Fruit fly (Drosophila melanogaster) whole organism, embryonic: ENCODE data around the gene CG14340.

Experiments used
- ATbp ChIP-seq: fragments of 200-800 bp; sonication (Bioruptor generic); optimal IDR thresholded peaks from 2 replicates; lab custom pipeline; 2017; ENCODE audit warnings: missing biosample characterization, mild to moderate bottlenecking, missing genetic modification characterization, missing genetic modification reagents
- Asciz ChIP-seq: fragments of 200-800 bp; sonication (Bioruptor generic); optimal IDR thresholded peaks from 2 replicates; lab custom pipeline; 2017; ENCODE audit warnings: missing biosample characterization, mild to moderate bottlenecking, missing genetic modification characterization, missing genetic modification reagents
- B-H2 ChIP-seq: fragments of 200-800 bp; sonication (Bioruptor generic); optimal IDR thresholded peaks from 2 replicates; lab custom pipeline; 2018; ENCODE audit warnings: missing biosample characterization, mild to moderate bottlenecking, missing genetic modification characterization
- CG10274 ChIP-seq: fragments of 200-800 bp; sonication (Bioruptor generic); optimal IDR thresholded peaks from 3 replicates; lab custom pipeline; 2017; ENCODE audit warnings: missing biosample characterization, mild to moderate bottlenecking, missing genetic modification characterization
- CG11504 ChIP-seq: fragments of 200-800 bp; sonication (Bioruptor generic); optimal IDR thresholded peaks from 3 replicates; lab custom pipeline; 2019; ENCODE audit warnings: missing biosample characterization, mild to moderate bottlenecking, missing genetic modification characterization, moderate library complexity
- CG12769 ChIP-seq: fragments of 200-800 bp; sonication (Bioruptor generic); optimal IDR thresholded peaks from 2 replicates; lab custom pipeline; 2019; ENCODE audit warnings: missing biosample characterization, mild to moderate bottlenecking, missing genetic modification characterization, moderate library complexity
- CG15011 ChIP-seq: fragments of 200-800 bp; sonication (Bioruptor generic); optimal IDR thresholded peaks from 3 replicates; lab custom pipeline; 2018; ENCODE audit warnings: missing biosample characterization, mild to moderate bottlenecking, missing genetic modification characterization
- CG15479 ChIP-seq: fragments of 200-800 bp; sonication (Bioruptor generic); optimal IDR thresholded peaks from 3 replicates; lab custom pipeline; 2019; ENCODE audit warnings: missing biosample characterization, mild to moderate bottlenecking, missing genetic modification characterization, moderate library complexity
- CG17802 ChIP-seq: fragments of 200-800 bp; sonication (Bioruptor generic); optimal IDR thresholded peaks from 2 replicates; lab custom pipeline; 2018; ENCODE audit warnings: missing biosample characterization, mild to moderate bottlenecking, missing genetic modification characterization, moderate library complexity
- CG18011 ChIP-seq: fragments of 200-800 bp; sonication (Bioruptor generic); optimal IDR thresholded peaks from 2 replicates; lab custom pipeline; 2017; ENCODE audit warnings: missing biosample characterization, missing genetic modification characterization, mild to moderate bottlenecking, moderate library complexity, missing genotype
- CG31388 ChIP-seq: fragments of 200-800 bp; sonication (Bioruptor generic); optimal IDR thresholded peaks from 2 replicates; lab custom pipeline; 2016; ENCODE audit warnings: missing biosample characterization, missing genetic modification characterization
- CG32772 ChIP-seq: fragments of 200-800 bp; sonication (Bioruptor generic); IDR thresholded peaks from 2 replicates; pipeline ENCODE4 v1.3.6; 2022; ENCODE audit warnings: missing biosample characterization, missing genetic modification characterization
- CG33213 ChIP-seq: fragments of 200-800 bp; sonication (Bioruptor generic); optimal IDR thresholded peaks from 3 replicates; lab custom pipeline; 2016; ENCODE audit warnings: missing biosample characterization, missing genetic modification characterization
- CG3726 ChIP-seq: fragments of 200-800 bp; sonication (Bioruptor generic); IDR thresholded peaks from 3 replicates; pipeline ENCODE4, ENCODE4 v1.3.6; 2022; ENCODE audit warnings: missing biosample characterization, missing genetic modification characterization
- CG3995 ChIP-seq: fragments of 200-800 bp; sonication (Bioruptor generic); optimal IDR thresholded peaks from 3 replicates; lab custom pipeline; 2016; ENCODE audit warnings: missing biosample characterization, missing genetic modification characterization
- CG4424 ChIP-seq: fragments of 200-800 bp; sonication (Bioruptor generic); optimal IDR thresholded peaks from 3 replicates; lab custom pipeline; 2016; ENCODE audit warnings: missing biosample characterization, missing genetic modification characterization
- CG4707 ChIP-seq: fragments of 200-800 bp; sonication (Bioruptor generic); optimal IDR thresholded peaks from 2 replicates; lab custom pipeline; 2018; ENCODE audit warnings: missing biosample characterization, mild to moderate bottlenecking, missing genetic modification characterization, moderate library complexity
- CG6254 ChIP-seq: fragments of 200-800 bp; sonication (Bioruptor generic); optimal IDR thresholded peaks from 3 replicates; lab custom pipeline; 2017; ENCODE audit warnings: mild to moderate bottlenecking, missing biosample characterization, missing genetic modification reagents, missing genetic modification characterization
- CG7271 ChIP-seq: fragments of 200-800 bp; sonication (Bioruptor generic); optimal IDR thresholded peaks from 2 replicates; lab custom pipeline; 2018; ENCODE audit warnings: missing biosample characterization, mild to moderate bottlenecking, missing genetic modification characterization, moderate library complexity
- CG7839 ChIP-seq: fragments of 200-800 bp; sonication (Bioruptor generic); optimal IDR thresholded peaks from 3 replicates; lab custom pipeline; 2018; ENCODE audit warnings: missing biosample characterization, mild to moderate bottlenecking, missing genetic modification characterization, moderate library complexity
- CG8944 ChIP-seq: fragments of 200-800 bp; sonication (Bioruptor generic); optimal IDR thresholded peaks from 3 replicates; lab custom pipeline; 2016; ENCODE audit warnings: missing biosample characterization, missing genetic modification characterization
- CG9817 ChIP-seq: fragments of 200-800 bp; sonication (Bioruptor generic); optimal IDR thresholded peaks from 2 replicates; lab custom pipeline; 2018; ENCODE audit warnings: missing biosample characterization, mild to moderate bottlenecking, missing genetic modification characterization, moderate library complexity
- CTCF ChIP-seq: fragments of 200-800 bp; sonication (Bioruptor generic); optimal IDR thresholded peaks from 2 replicates; lab custom pipeline; 2017; ENCODE audit warnings: missing biosample characterization, mild to moderate bottlenecking, missing genetic modification characterization, moderate library complexity
- Deaf1 ChIP-seq: fragments of 200-800 bp; optimal IDR thresholded peaks from 3 replicates; lab custom pipeline; 2019; ENCODE audit warnings: missing biosample characterization, mild to moderate bottlenecking, missing genetic modification characterization, moderate library complexity
- Dek ChIP-seq: fragments of 200-800 bp; sonication (Bioruptor generic); optimal IDR thresholded peaks from 3 replicates; lab custom pipeline; 2019; ENCODE audit warnings: missing biosample characterization, mild to moderate bottlenecking, missing genetic modification characterization, moderate library complexity
- Dll ChIP-seq: fragments of 200-800 bp; sonication (Bioruptor generic); IDR thresholded peaks from 4 replicates; pipeline ENCODE4 v1.3.6; 2022; ENCODE audit warnings: missing biosample characterization, missing genetic modification characterization; ENCODE audit not compliant: partially characterized antibody
- HLH4C ChIP-seq: fragments of 200-800 bp; sonication (Bioruptor generic); IDR thresholded peaks from 3 replicates; pipeline ENCODE4 v1.3.6; 2022; ENCODE audit warnings: missing biosample characterization, missing genetic modification characterization; ENCODE audit not compliant: partially characterized antibody
- Scr ChIP-seq: fragments of 200-800 bp; sonication (Bioruptor generic); IDR thresholded peaks from 2 replicates; pipeline ENCODE4 v1.3.6; 2022; ENCODE audit warnings: missing biosample characterization, missing genetic modification characterization; ENCODE audit not compliant: partially characterized antibody
- Taf1 ChIP-seq: fragments of 200-800 bp; sonication (Bioruptor generic); IDR thresholded peaks from 2 replicates; pipeline ENCODE4 v1.3.6; 2022; ENCODE audit warnings: missing biosample characterization, missing genetic modification characterization
- cato ChIP-seq: fragments of 200-800 bp; sonication (Bioruptor generic); optimal IDR thresholded peaks from 2 replicates; lab custom pipeline; 2016; ENCODE audit warnings: missing biosample characterization, missing genetic modification characterization, borderline replicate concordance
- chif ChIP-seq, 2 experiments: fragments of 200-800 bp; sonication (Bioruptor generic); optimal IDR thresholded peaks; 3 replicates each; lab custom pipeline; 2016; ENCODE audit warnings: missing biosample characterization in 2 of 2, missing genetic modification characterization in 2 of 2
- chm ChIP-seq: fragments of 200-800 bp; sonication (Bioruptor generic); IDR thresholded peaks from 2 replicates; pipeline ENCODE4 v1.3.6; 2022; ENCODE audit warnings: missing biosample characterization, missing genetic modification characterization
- cwo ChIP-seq: fragments of 200-800 bp; sonication (Bioruptor generic); optimal IDR thresholded peaks from 3 replicates; lab custom pipeline; 2017; ENCODE audit warnings: missing biosample characterization, missing genetic modification characterization, mild to moderate bottlenecking, moderate library complexity, missing genetic modification reagents
- dmrt11E ChIP-seq: fragments of 200-800 bp; sonication (Bioruptor generic); optimal IDR thresholded peaks from 3 replicates; lab custom pipeline; 2018; ENCODE audit warnings: missing biosample characterization, mild to moderate bottlenecking, missing genetic modification characterization, moderate library complexity
- ewg ChIP-seq: fragments of 200-800 bp; sonication (Bioruptor generic); optimal IDR thresholded peaks from 3 replicates; lab custom pipeline; 2017; ENCODE audit warnings: mild to moderate bottlenecking, missing biosample characterization, missing genetic modification reagents, missing genetic modification characterization
- gem ChIP-seq: fragments of 200-800 bp; sonication (Bioruptor generic); optimal IDR thresholded peaks from 2 replicates; lab custom pipeline; 2019; ENCODE audit warnings: missing biosample characterization, mild to moderate bottlenecking, missing genetic modification characterization, moderate library complexity
- insv ChIP-seq, 2 experiments: fragments of 200-800 bp; sonication (Bioruptor generic); optimal IDR thresholded peaks; 3 replicates each; lab custom pipeline; 2016 to 2018; ENCODE audit warnings: missing biosample characterization in 2 of 2, missing genetic modification characterization in 2 of 2
- jigr1 ChIP-seq: fragments of 200-800 bp; sonication (Bioruptor generic); IDR thresholded peaks from 3 replicates; pipeline ENCODE4 v1.3.6; 2022; ENCODE audit warnings: missing biosample characterization, missing genetic modification characterization
- kni ChIP-seq: fragments of 200-800 bp; sonication (Bioruptor generic); optimal IDR thresholded peaks from 3 replicates; lab custom pipeline; 2017; ENCODE audit warnings: mild to moderate bottlenecking, missing biosample characterization, missing genetic modification reagents, missing genetic modification characterization
- nau ChIP-seq: fragments of 200-800 bp; sonication (Bioruptor generic); optimal IDR thresholded peaks from 3 replicates; lab custom pipeline; 2017; ENCODE audit warnings: missing biosample characterization, mild to moderate bottlenecking, missing genetic modification characterization, missing genetic modification reagents
- pzg ChIP-seq: fragments of 200-800 bp; sonication (Bioruptor generic); optimal IDR thresholded peaks from 3 replicates; lab custom pipeline; 2018; ENCODE audit warnings: missing biosample characterization, mild to moderate bottlenecking, missing genetic modification characterization, moderate library complexity
- sens ChIP-seq: fragments of 200-800 bp; sonication (Bioruptor generic); peaks from one replicate; lab custom pipeline; 2016; ENCODE audit warnings: missing biosample characterization, missing genetic modification characterization
- seq ChIP-seq: fragments of 200-800 bp; sonication (Bioruptor generic); IDR thresholded peaks from 2 replicates; pipeline ENCODE4 v1.3.6; 2022; ENCODE audit warnings: missing biosample characterization, missing genetic modification characterization
- slou ChIP-seq: fragments of 200-800 bp; sonication (Bioruptor generic); optimal IDR thresholded peaks from 3 replicates; lab custom pipeline; 2016; ENCODE audit warnings: missing biosample characterization, missing genetic modification characterization
- sna ChIP-seq: fragments of 200-800 bp; sonication (Bioruptor generic); IDR thresholded peaks from 2 replicates; pipeline ENCODE4 v1.3.6; 2022; ENCODE audit warnings: missing biosample characterization, missing genetic modification characterization; ENCODE audit not compliant: partially characterized antibody
- sr ChIP-seq: fragments of 200-800 bp; sonication (Bioruptor generic); IDR thresholded peaks from 3 replicates; pipeline ENCODE4 v1.3.6; 2022; ENCODE audit warnings: missing biosample characterization, missing genetic modification characterization
- stwl ChIP-seq: fragments of 200-800 bp; sonication (Bioruptor generic); optimal IDR thresholded peaks from 3 replicates; lab custom pipeline; 2018; ENCODE audit warnings: missing biosample characterization, mild to moderate bottlenecking, missing genetic modification characterization, moderate library complexity
- tgo ChIP-seq: fragments of 200-800 bp; sonication (Bioruptor generic); IDR thresholded peaks from 3 replicates; pipeline ENCODE4 v1.3.6; 2022; ENCODE audit warnings: missing biosample characterization, missing genetic modification characterization
- trh ChIP-seq: fragments of 200-800 bp; sonication (Bioruptor generic); optimal IDR thresholded peaks from 2 replicates; lab custom pipeline; 2016; ENCODE audit warnings: missing biosample characterization, missing genetic modification characterization
- wor ChIP-seq: fragments of 200-800 bp; sonication (Bioruptor generic); IDR thresholded peaks from 2 replicates; pipeline ENCODE4 v1.3.6; 2022; ENCODE audit warnings: missing biosample characterization, missing genetic modification characterization

CG14340 gene

dm6 chr2L:1072184-1072583, 40.6 kb upstream of the CG14340 start (continued):
- TF ChIP-seq cato (GFP tag; lab: Kevin White, UChicago) = peak; percentile 87
- TF ChIP-seq CG17802 (tag; lab: Kevin White, UChicago) = peak; percentile 67
- peak; percentile 83 for TF ChIP-seq CG7839 (tag; lab: Kevin White, UChicago)
- peak; percentile 87 to 94 for TF ChIP-seq chif (GFP tag; optimal IDR thresholded peaks at IDR 0.05; lab: Kevin White, UChicago)
- peak; percentile 89 for TF ChIP-seq CG4424
- peak; percentile 98 for TF ChIP-seq nau (GFP tag; lab: Kevin White, UChicago)
- TF ChIP-seq CTCF (GFP tag; lab: Kevin White, UChicago) = peak; percentile 70
- peak; percentile 98 for TF ChIP-seq Asciz (GFP tag; lab: Kevin White, UChicago)
- peak; percentile 86 for TF ChIP-seq CG10274 (GFP tag; lab: Kevin White, UChicago)
- peak; percentile 91 for TF ChIP-seq slou (GFP tag; lab: Kevin White, UChicago)
- TF ChIP-seq sr (GFP tag; lab: Robert Waterston, UW) = peak; percentile 94
- no peak for TF ChIP-seq HLH4C (GFP tag; lab: Robert Waterston, UW)
- peak; percentile 88 for TF ChIP-seq B-H2
- TF ChIP-seq ATbp (GFP tag; lab: Kevin White, UChicago) = peak; percentile 100
- peak; percentile 91 for TF ChIP-seq CG3726 (GFP tag; lab: Robert Waterston, UW)
- peak; percentile 95 for TF ChIP-seq CG4707 (GFP tag; lab: Kevin White, UChicago)
- peak; percentile 54 to 72 for TF ChIP-seq insv (GFP tag; optimal IDR thresholded peaks at IDR 0.05; lab: Kevin White, UChicago)
- TF ChIP-seq Taf1 (GFP tag; lab: Robert Waterston, UW) = peak; percentile 80
- peak; percentile 89 for TF ChIP-seq ewg (GFP tag; lab: Kevin White, UChicago)
- TF ChIP-seq stwl (tag; lab: Kevin White, UChicago) = peak; percentile 44
- peak; percentile 32 for TF ChIP-seq CG15479 (GFP tag; lab: Kevin White, UChicago)
- TF ChIP-seq Dll (GFP tag; lab: Robert Waterston, UW) = no peak
- peak; percentile 19 for TF ChIP-seq pzg (GFP tag; lab: Kevin White, UChicago)
- peak; percentile 92 for TF ChIP-seq CG15011 (GFP tag; lab: Kevin White, UChicago)
- TF ChIP-seq wor (GFP tag; lab: Robert Waterston, UW) = peak; percentile 58; the same call in 1 of the 2 replicates
- peak; percentile 79 for TF ChIP-seq Dek
- peak; percentile 96 for TF ChIP-seq chm
- TF ChIP-seq CG33213 = peak; percentile 96
- TF ChIP-seq seq (GFP tag; lab: Robert Waterston, UW) = peak; percentile 93
- no peak for TF ChIP-seq Scr (GFP tag; lab: Robert Waterston, UW)
- TF ChIP-seq CG8944 (GFP tag; lab: Kevin White, UChicago) = peak; percentile 92
- peak; percentile 75 for TF ChIP-seq CG32772 (GFP tag; lab: Robert Waterston, UW)
- TF ChIP-seq CG3995 = peak; percentile 58
- no peak for TF ChIP-seq sna (GFP tag; lab: Robert Waterston, UW)
- peak; percentile 90 for TF ChIP-seq CG7271 (tag; lab: Kevin White, UChicago)
- peak; percentile 75 for TF ChIP-seq CG31388 (GFP tag; lab: Kevin White, UChicago)
- TF ChIP-seq CG9817 (tag; lab: Kevin White, UChicago) = peak; percentile 82
- peak; percentile 95 for TF ChIP-seq trh (GFP tag; lab: Kevin White, UChicago)
- TF ChIP-seq Deaf1 (tag; lab: Kevin White, UChicago) = peak; percentile 50
- TF ChIP-seq kni (GFP tag; lab: Kevin White, UChicago) = peak; percentile 99
- TF ChIP-seq gem = peak; percentile 91
- peak; percentile 88 for TF ChIP-seq dmrt11E (tag; lab: Kevin White, UChicago)
- peak; percentile 98 for TF ChIP-seq sens (GFP tag; lab: Kevin White, UChicago)
- peak; percentile 93 for TF ChIP-seq CG6254 (GFP tag; lab: Kevin White, UChicago)
- TF ChIP-seq tgo (GFP tag; lab: Robert Waterston, UW) = peak; percentile 76; the same call in 2 of the 3 replicates
- peak; percentile 79 for TF ChIP-seq CG18011
- TF ChIP-seq cwo = peak; percentile 83
- TF ChIP-seq CG11504 = peak; percentile 81
- peak; percentile 96 for TF ChIP-seq CG12769 (tag; lab: Kevin White, UChicago)
- no peak for TF ChIP-seq jigr1 (GFP tag; lab: Robert Waterston, UW)
